Worm (Caenorhabditis elegans): ENCODE results near the gene C01B10.9.
A peak's percentile ranks its signal among the peaks of the same experiment; 100 is the strongest.

DNA sequence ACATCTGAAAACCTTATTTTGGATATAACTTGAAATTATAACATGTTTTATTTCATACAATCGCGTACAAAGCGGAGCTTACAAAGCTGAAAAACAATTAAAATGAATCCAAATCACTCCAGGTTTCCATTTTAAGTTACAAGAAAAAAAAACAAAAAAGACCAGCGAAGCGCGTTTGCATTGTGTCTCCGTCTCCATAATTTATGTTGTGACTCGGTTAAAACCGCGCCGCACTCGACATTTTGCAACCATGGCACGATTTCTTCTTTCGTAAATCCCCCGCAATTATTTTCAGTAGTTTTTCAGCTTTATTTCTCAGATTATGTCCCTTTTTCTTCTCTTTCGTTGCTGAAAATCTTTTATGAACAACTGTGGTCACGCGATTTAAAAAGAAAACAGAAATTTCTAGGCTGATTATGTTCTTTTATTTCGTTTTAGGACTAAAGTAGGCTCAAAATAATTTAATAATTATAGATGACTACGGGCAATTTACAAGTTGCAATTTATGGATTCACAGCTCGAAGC lies 46.6 kb upstream of the C01B10.9 start, which contains the start of the genes F38A5.2 and dnj-11:
- peak; percentile 55 for TF ChIP-seq unc-120 (tag; optimal IDR thresholded peaks at IDR 0.05; ENCODE audit: poor library complexity, severe bottlenecking)
- TF ChIP-seq blmp-1 (tag; optimal IDR thresholded peaks at IDR 0.05): no peak
- TF ChIP-seq mep-1 (tag; optimal IDR thresholded peaks at IDR 0.05): peak; percentile 95
- peak; percentile 68 for TF ChIP-seq lin-13 (tag; optimal IDR thresholded peaks at IDR 0.05)
- TF ChIP-seq nhr-237 (tag; optimal IDR thresholded peaks at IDR 0.05): peak; percentile 78
- TF ChIP-seq zip-8 (tag; optimal IDR thresholded peaks at IDR 0.05): no peak
- TF ChIP-seq unc-62 (GFP tag; optimal IDR thresholded peaks at IDR 0.05): no peak
- TF ChIP-seq nhr-28 (tag; optimal IDR thresholded peaks at IDR 0.05): no peak
- TF ChIP-seq unc-39 (tag; optimal IDR thresholded peaks at IDR 0.05): no peak

All from whole organism, mixed stage, embryonic.